Fruit fly (Drosophila melanogaster): Measurements from ENCODE around the gene Aplip1.

Aplip1 gene

DNA sequence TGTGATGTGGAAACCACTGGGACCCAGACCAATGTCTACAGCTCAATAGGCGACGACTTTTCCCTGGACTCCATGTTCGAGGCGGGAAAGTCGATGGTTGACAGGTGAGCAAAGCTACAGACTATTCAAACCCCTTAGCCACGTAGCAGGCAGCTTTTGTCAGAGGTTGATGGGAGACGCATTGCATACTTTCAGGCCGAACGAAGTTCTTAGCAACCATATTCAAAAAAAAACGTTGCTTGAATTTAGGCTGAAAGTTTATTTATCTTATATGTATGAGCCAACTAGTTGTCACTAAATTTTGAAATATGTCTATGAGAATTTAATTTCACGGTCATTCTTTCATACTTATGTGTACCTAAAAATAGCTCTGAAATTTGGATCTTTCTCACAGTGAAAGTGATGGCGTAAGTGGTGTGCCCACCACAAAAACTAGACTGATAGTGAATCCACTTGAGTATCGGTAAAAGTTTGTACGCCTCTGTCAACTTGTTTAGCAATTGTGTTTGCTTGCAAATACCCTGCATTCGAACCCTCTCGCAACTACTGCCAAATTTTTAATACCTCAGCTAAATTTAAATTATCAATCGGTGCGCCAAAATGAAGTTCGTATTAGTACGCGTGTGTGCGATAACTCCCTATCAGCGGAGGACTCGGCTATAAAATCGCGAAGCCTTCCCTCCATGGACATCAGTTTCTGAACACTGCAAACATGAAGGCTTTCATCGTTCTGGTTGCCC lies 10.7 kb downstream of the Aplip1 start, which contains the start of gene LysB:
Gene LysB, plus strand, starts transcription at position 690 of the 740 bp plus-strand sequence.
- TF ChIP-seq psq (optimal IDR thresholded peaks at IDR 0.05): no peak
- TF ChIP-seq ttk (optimal IDR thresholded peaks at IDR 0.05): no peak
- no peak for TF ChIP-seq h (optimal IDR thresholded peaks at IDR 0.05)
- no peak for TF ChIP-seq Sin3A (optimal IDR thresholded peaks at IDR 0.05)
- no peak for TF ChIP-seq Myc (optimal IDR thresholded peaks at IDR 0.05)
- TF ChIP-seq insv (optimal IDR thresholded peaks at IDR 0.05): no peak

DNA sequence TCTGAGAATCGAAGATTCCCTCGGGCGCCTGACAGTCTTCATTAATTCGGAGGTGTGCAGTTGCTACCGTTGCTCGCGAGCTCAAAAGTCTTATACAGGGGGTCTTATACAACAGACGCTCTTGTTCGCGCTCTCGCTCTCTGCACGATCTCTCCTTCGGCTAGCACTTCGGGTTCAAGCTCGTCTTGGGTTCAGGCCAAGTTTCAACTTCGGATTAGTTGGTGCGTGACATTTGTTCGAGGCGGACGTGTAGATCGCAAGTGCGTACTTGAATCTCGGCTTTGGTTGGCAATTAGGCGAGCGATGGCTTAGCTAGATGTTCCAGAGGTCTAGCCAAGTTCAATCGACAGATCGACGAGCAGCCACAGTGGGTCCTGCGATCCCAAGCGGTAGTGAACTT lies 12.1 kb downstream of the Aplip1 start:
- TF ChIP-seq ttk (optimal IDR thresholded peaks at IDR 0.05) (no peak), Myc (optimal IDR thresholded peaks at IDR 0.05) (no peak), h (optimal IDR thresholded peaks at IDR 0.05) (no peak), Sin3A (optimal IDR thresholded peaks at IDR 0.05) (no peak), insv (optimal IDR thresholded peaks at IDR 0.05) (no peak), psq (optimal IDR thresholded peaks at IDR 0.05) (no peak)

DNA sequence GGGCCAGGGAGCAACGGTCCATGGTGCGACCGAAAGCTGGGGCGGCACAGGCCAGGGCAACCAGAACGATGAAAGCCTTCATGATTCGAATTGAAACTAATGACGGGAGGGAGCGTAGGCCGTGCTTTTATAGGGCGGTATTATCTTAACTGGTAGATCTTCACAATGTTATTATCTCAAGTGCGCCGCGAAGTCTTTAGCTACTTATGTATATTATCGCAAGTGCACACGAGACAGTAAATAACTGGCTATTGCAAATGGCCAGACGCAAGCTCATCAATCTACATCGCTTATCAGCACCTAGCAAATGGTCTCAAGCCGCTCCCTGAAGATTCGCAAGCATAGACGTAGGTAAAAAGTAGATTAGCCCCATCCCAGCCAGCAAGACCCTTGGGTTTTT lies 15.0 kb downstream of the Aplip1 start, which contains the start of gene LysD:
Gene LysD, minus strand, starts transcription at position 101 of the 400 bp plus-strand sequence.
- no peak for TF ChIP-seq ttk (optimal IDR thresholded peaks at IDR 0.05)
- TF ChIP-seq Myc (optimal IDR thresholded peaks at IDR 0.05): no peak
- no peak for TF ChIP-seq insv (optimal IDR thresholded peaks at IDR 0.05)
- no peak for TF ChIP-seq h (optimal IDR thresholded peaks at IDR 0.05)
- TF ChIP-seq psq (optimal IDR thresholded peaks at IDR 0.05): no peak
- TF ChIP-seq Sin3A (optimal IDR thresholded peaks at IDR 0.05): no peak

DNA sequence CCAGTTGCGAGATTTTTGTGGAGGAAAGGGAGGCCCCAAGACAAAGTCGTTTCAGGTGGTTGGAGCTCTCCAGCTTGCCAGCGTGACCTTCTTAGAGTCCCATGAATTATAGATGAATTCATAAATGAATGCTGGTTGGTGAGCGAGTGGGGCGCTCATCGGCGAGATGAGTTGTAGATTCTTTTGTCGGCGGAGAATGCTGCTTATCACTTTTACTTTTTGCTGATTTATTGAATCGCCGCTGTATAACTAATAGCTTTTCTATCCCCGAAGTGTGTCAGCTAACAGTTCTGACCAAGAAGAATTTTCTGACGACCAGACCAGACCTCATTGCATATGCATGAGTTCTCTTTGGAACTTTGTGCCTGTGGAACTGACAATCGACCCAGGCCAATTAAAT lies 16.0 kb downstream of the Aplip1 start:
- TF ChIP-seq psq (optimal IDR thresholded peaks at IDR 0.05) (no peak), ttk (optimal IDR thresholded peaks at IDR 0.05) (no peak), Myc (optimal IDR thresholded peaks at IDR 0.05) (no peak)

DNA sequence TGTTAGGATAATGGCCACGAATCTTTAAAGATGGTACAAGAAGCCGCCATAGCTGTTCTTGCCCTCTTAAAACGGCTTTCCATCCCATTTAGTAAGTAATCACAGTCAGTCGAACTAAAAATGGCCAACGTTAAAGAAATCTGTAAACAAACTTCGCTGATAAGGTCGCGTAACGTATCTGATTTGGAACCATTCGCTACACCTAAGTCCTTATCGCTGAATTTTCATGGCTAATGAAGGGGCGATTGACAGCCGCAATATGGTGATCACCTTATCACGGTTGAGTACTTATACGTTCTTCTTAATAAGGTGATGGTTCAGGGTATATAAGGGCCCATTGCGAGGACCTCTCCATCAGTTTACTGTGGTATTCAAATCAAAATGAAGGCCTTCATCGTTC lies 16.5 kb downstream of the Aplip1 start, which contains the start of gene LysE:
Gene LysE, plus strand, starts transcription at position 257 of the 400 bp plus-strand sequence.
- TF ChIP-seq h (optimal IDR thresholded peaks at IDR 0.05) (no peak), Sin3A (optimal IDR thresholded peaks at IDR 0.05) (no peak), ttk (optimal IDR thresholded peaks at IDR 0.05) (no peak), psq (optimal IDR thresholded peaks at IDR 0.05) (no peak), Myc (optimal IDR thresholded peaks at IDR 0.05) (no peak), insv (optimal IDR thresholded peaks at IDR 0.05) (no peak)

DNA sequence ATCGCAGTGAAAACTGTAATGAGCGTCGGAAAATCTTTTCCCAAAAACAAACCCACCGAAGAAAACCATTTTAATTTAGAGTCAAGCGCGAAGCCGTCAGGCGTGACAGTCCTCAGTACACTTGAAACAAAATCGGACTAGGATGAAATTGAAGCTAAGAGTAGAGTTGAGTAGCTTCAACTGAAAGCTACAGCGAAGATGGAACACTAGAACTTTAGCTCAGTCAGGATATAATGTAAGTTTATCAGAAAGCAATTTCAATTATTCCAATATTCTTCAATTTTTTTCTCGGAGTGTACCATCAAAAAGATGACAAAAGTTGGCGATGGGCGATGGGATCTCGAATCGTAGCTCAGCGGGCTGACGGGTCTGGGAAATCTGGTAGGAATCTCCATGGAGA lies 20.3 kb downstream of the Aplip1 start:
- no peak for TF ChIP-seq insv (optimal IDR thresholded peaks at IDR 0.05)
- TF ChIP-seq Sin3A (optimal IDR thresholded peaks at IDR 0.05): no peak
- TF ChIP-seq ttk (optimal IDR thresholded peaks at IDR 0.05): no peak
- TF ChIP-seq h (optimal IDR thresholded peaks at IDR 0.05): no peak
- no peak for TF ChIP-seq psq (optimal IDR thresholded peaks at IDR 0.05)
- no peak for TF ChIP-seq Myc (optimal IDR thresholded peaks at IDR 0.05)

DNA sequence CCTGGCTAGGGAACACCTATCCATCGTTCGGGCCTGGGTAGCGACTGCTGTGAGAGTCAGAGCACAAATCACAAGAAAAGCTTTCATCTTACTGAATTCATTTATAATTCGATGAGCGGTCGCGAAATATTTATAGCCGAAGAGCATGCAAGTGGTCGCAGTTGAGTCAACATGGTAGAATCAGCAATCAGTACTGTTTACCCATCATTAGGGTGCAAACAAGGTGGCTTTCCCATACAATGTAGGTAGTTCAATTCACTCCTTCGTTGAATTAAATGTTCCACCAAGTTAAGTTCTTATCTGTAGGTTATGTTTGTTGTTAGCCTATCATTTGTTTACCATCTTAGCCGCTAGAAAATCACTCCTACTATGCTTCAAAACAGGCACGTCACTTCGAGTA lies 22.5 kb downstream of the Aplip1 start, which contains the start of gene LysP:
Gene LysP, minus strand, starts transcription at position 101 of the 400 bp plus-strand sequence.
- TF ChIP-seq insv (optimal IDR thresholded peaks at IDR 0.05): no peak
- no peak for TF ChIP-seq Sin3A (optimal IDR thresholded peaks at IDR 0.05)
- TF ChIP-seq ttk (optimal IDR thresholded peaks at IDR 0.05): no peak
- TF ChIP-seq psq (optimal IDR thresholded peaks at IDR 0.05): no peak
- TF ChIP-seq h (optimal IDR thresholded peaks at IDR 0.05): no peak
- TF ChIP-seq Myc (optimal IDR thresholded peaks at IDR 0.05): no peak

DNA sequence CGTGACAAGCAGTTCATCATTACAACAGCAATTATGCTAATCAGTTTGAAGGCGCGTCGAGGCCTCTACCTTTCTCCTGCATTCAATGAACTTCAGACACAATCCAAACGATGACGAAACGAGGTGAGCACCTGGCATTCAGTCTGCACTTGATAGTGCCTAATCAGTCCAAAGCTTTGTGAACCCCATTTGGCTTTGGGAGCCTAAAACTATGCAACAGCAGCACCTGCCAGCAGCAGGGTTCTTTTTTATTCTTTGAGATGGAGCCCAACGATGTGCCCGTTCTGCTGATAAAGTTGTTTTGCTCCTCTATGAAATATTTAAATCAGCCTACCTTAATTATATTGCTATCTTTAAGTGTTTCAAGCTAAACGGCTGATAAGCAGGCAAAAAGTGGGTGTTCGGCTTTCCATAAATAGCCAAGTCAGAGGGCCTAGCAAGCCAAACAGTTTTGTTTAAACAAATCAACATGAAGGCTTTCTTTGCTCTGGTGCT lies 31.2 kb downstream of the Aplip1 start, which contains the start of gene LysS:
Gene LysS, plus strand, starts transcription at position 445 of the 495 bp plus-strand sequence.
- no peak for TF ChIP-seq psq (optimal IDR thresholded peaks at IDR 0.05)
- TF ChIP-seq h (optimal IDR thresholded peaks at IDR 0.05): no peak
- TF ChIP-seq ttk (optimal IDR thresholded peaks at IDR 0.05): no peak
- no peak for TF ChIP-seq Sin3A (optimal IDR thresholded peaks at IDR 0.05)
- TF ChIP-seq Myc (optimal IDR thresholded peaks at IDR 0.05): no peak
- no peak for TF ChIP-seq insv (optimal IDR thresholded peaks at IDR 0.05)

DNA sequence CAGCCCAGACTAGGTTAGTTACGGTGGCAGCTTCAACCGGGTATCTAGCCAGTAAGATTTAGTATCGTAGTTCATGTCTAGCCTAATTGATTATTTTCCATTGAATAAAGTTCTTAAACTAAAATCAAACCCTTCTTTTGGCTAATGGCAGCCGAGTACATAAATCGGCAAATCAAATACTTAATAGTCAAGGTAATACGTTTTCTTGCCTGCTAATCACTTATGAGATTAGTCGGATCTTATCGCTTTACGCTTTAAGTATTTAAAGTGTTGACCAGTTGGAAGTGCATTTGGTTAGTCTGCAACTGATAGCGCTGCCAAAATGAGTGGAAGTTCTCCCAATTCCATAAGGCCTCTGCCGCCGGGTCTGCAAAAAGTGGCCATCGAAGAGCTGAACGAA lies 36.5 kb downstream of the Aplip1 start, which contains the start of gene CG33965:
Gene CG33965, plus strand, starts transcription at position 301 of the 400 bp plus-strand sequence.
- TF ChIP-seq psq (optimal IDR thresholded peaks at IDR 0.05) (no peak), Myc (optimal IDR thresholded peaks at IDR 0.05) (no peak), ttk (optimal IDR thresholded peaks at IDR 0.05) (no peak), h (optimal IDR thresholded peaks at IDR 0.05) (no peak), Sin3A (optimal IDR thresholded peaks at IDR 0.05) (no peak), insv (optimal IDR thresholded peaks at IDR 0.05) (no peak)

DNA sequence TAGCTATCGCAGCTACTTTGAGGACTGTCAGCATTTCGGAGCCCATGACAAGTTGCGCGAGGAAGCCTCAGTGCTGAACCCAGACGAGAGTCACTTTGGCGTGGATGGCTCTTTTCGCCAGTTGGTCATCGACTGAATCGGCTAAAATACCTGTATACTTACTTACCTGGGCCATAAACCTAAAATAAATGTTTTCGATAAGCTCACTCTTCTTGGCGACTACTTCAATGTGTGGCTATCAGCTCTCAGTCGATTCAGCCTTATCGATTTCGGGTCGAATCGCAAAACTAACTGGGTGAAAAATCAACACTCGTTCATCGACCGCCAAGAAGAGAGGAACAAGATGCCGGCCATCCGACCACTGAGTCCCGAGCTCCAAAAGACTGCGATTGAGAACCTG lies 37.7 kb downstream of the Aplip1 start, which contains the start of gene CG33966:
Gene CG33966, plus strand, starts transcription at position 301 of the 400 bp plus-strand sequence.
- TF ChIP-seq insv (optimal IDR thresholded peaks at IDR 0.05) (no peak), Sin3A (optimal IDR thresholded peaks at IDR 0.05) (no peak), h (optimal IDR thresholded peaks at IDR 0.05) (no peak), psq (optimal IDR thresholded peaks at IDR 0.05) (no peak), Myc (optimal IDR thresholded peaks at IDR 0.05) (no peak)

DNA sequence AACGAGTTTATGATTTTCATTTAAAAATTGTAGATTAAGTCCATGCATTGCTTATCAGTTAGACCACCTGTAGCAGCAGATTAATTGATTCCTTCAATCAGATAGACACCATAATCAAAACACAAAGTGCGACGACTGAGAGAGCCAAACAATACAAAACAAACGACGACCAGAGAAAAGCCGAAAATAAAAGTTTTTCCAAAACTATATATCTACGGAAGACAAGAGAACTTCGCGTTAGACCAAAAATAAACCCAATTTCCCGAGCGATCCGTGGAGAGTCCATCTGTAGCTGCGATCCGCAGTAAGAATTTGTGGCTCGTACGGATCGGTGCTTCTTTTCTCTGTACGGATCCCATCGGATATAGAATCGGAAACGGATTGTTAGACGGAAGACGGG lies 39.3 kb downstream of the Aplip1 start, which contains the start of gene galene:
Gene galene, plus strand, starts transcription at position 301 of the 400 bp plus-strand sequence.
- no peak for TF ChIP-seq h (optimal IDR thresholded peaks at IDR 0.05)
- no peak for TF ChIP-seq Myc (optimal IDR thresholded peaks at IDR 0.05)
- TF ChIP-seq insv (optimal IDR thresholded peaks at IDR 0.05): no peak

DNA sequence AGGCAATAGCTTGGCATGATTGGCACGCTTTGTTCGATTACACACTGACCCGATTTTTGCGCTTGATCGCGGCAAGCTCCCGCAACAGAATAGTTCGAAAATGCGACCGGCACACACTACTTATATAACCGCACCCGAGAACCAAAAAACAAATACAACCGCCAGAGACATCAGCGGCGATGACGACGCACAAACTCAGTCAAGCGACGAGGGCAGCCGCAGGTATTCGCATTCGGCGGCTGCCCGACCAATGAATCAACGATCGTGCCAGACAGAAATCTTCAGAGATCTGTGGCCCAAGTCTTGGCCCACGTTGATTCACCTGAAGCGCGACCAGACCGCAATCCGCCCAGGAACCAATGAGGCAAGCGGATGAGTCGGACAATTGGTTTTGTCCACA lies 42.1 kb downstream of the Aplip1 start, which contains the start of gene CG9192:
Gene CG9192, minus strand, starts transcription at position 101 of the 400 bp plus-strand sequence.
- no peak for TF ChIP-seq insv (optimal IDR thresholded peaks at IDR 0.05)

Data from Kc167 (cell line).